Worm (Caenorhabditis elegans) whole organism, young adult: ENCODE data around the gene F16F9.1.

Experiments used
- B0261.1 ChIP-seq: sonication (generic microtip); optimal IDR thresholded peaks from 2 replicates; lab custom pipeline; 2016; ENCODE audit warnings: mild to moderate bottlenecking, missing genetic modification characterization, moderate library complexity, missing compliant biosample characterization
- D2030.7 ChIP-seq: fragments of 200-800 bp; sonication (Bioruptor generic); IDR thresholded peaks from 2 replicates; pipeline ENCODE4 v1.3.6; 2022; ENCODE audit warnings: missing genetic modification reagents, missing genetic modification characterization, missing compliant biosample characterization
- F23B12.7 ChIP-seq: sonication (generic microtip); optimal IDR thresholded peaks from 2 replicates; lab custom pipeline; 2017; ENCODE audit warnings: missing genetic modification characterization, mild to moderate bottlenecking, missing compliant biosample characterization, antibody characterized with exemption, moderate library complexity; ENCODE audit not compliant: insufficient read depth
- F33H1.4 ChIP-seq: fragments of 200-800 bp; sonication (Bioruptor generic); IDR thresholded peaks from 2 replicates; pipeline ENCODE4 v1.3.6; 2022; ENCODE audit warnings: missing genetic modification reagents, missing genetic modification characterization, missing compliant biosample characterization
- Y53G8AR.9 ChIP-seq: fragments of 200-800 bp; sonication (Bioruptor generic); conservative IDR thresholded peaks from 2 replicates; pipeline ENCODE4 v1.3.6; 2022; ENCODE audit warnings: missing genetic modification reagents, missing genetic modification characterization, missing compliant biosample characterization
- Y56A3A.18 ChIP-seq: fragments of 200-800 bp; sonication (Bioruptor generic); IDR thresholded peaks from 2 replicates; pipeline ENCODE4 v1.3.6; 2022; ENCODE audit warnings: missing genetic modification reagents, missing genetic modification characterization, missing compliant biosample characterization
- Y67H2A.10 ChIP-seq: fragments of 200-800 bp; sonication (Bioruptor generic); conservative IDR thresholded peaks from 2 replicates; pipeline ENCODE4 v1.3.6; 2022; ENCODE audit warnings: missing genetic modification reagents, missing genetic modification characterization, missing compliant biosample characterization
- Y79H2A.3 ChIP-seq: fragments of 200-800 bp; sonication (Bioruptor generic); conservative IDR thresholded peaks from 2 replicates; pipeline ENCODE4 v1.3.6; 2022; ENCODE audit warnings: missing genetic modification reagents, missing genetic modification characterization, missing compliant biosample characterization
- akir-1 ChIP-seq: fragments of 200-800 bp; sonication (Bioruptor generic); optimal IDR thresholded peaks from 2 replicates; lab custom pipeline; 2018; ENCODE audit warnings: mild to moderate bottlenecking, missing genetic modification characterization, moderate library complexity, missing compliant biosample characterization
- cebp-2 ChIP-seq: fragments of 200-800 bp; sonication (Bioruptor generic); IDR thresholded peaks from 2 replicates; pipeline ENCODE4 v1.3.6; 2022; ENCODE audit warnings: missing genetic modification characterization, missing compliant biosample characterization
- ceh-40 ChIP-seq: fragments of 200-800 bp; sonication (Bioruptor generic); IDR thresholded peaks from 2 replicates; pipeline ENCODE4 v1.3.6; 2022; ENCODE audit warnings: missing genetic modification characterization, missing compliant biosample characterization
- chd-7 ChIP-seq: sonication (generic microtip); optimal IDR thresholded peaks from 2 replicates; lab custom pipeline; 2016; ENCODE audit warnings: mild to moderate bottlenecking, missing genetic modification characterization, moderate library complexity, missing compliant biosample characterization
- die-1 ChIP-seq: sonication (generic microtip); optimal IDR thresholded peaks from 2 replicates; lab custom pipeline; 2016; ENCODE audit warnings: missing genotype, mild to moderate bottlenecking, missing genetic modification characterization, missing compliant biosample characterization
- dox-1 ChIP-seq: fragments of 200-800 bp; sonication (Bioruptor generic); IDR thresholded peaks from 2 replicates; pipeline ENCODE4 v1.3.6; 2022; ENCODE audit warnings: missing genetic modification reagents, missing genetic modification characterization, missing compliant biosample characterization
- dpl-1 ChIP-seq: fragments of 150-350 bp; optimal IDR thresholded peaks from 2 replicates; lab custom pipeline; 2014; ENCODE audit warnings: missing biosample characterization, missing genetic modification reagents, missing genetic modification characterization
- ekl-4 ChIP-seq: fragments of 200-800 bp; sonication (Bioruptor generic); IDR thresholded peaks from 2 replicates; pipeline ENCODE4 v1.3.6; 2022; ENCODE audit warnings: missing genetic modification reagents, missing genetic modification characterization, missing compliant biosample characterization
- him-1 ChIP-seq: sonication (generic microtip); optimal IDR thresholded peaks from 2 replicates; lab custom pipeline; 2016; ENCODE audit warnings: missing genotype, missing genetic modification reagents, missing genetic modification characterization, missing compliant biosample characterization
- hlh-12 ChIP-seq: sonication (generic microtip); optimal IDR thresholded peaks from 2 replicates; lab custom pipeline; 2016; ENCODE audit warnings: missing genetic modification characterization, missing compliant biosample characterization
- hmg-1.2 ChIP-seq: fragments of 200-800 bp; sonication (Bioruptor generic); IDR thresholded peaks from 2 replicates; pipeline ENCODE4 v1.3.6; 2022; ENCODE audit warnings: missing genetic modification reagents, missing genetic modification characterization, missing compliant biosample characterization
- hmg-20 ChIP-seq: fragments of 200-800 bp; sonication (Bioruptor generic); IDR thresholded peaks from 2 replicates; pipeline ENCODE4 v1.3.6; 2022; ENCODE audit warnings: missing genetic modification reagents, missing genetic modification characterization, missing compliant biosample characterization
- lin-26 ChIP-seq: fragments of 200-800 bp; sonication (Bioruptor generic); IDR thresholded peaks from 2 replicates; pipeline ENCODE4 v1.3.6; 2022; ENCODE audit warnings: missing genetic modification reagents, missing genetic modification characterization, missing compliant biosample characterization
- lin-35 ChIP-seq, 3 experiments: fragments of 150-350 bp in 2 of 3; sonication (generic microtip) in 1 of 3; optimal IDR thresholded peaks; 2 replicates each; lab custom pipeline; 2014 to 2018; ENCODE audit warnings: missing biosample characterization in 3 of 3, missing genetic modification characterization in 3 of 3, missing genetic modification reagents in 3 of 3
- lin-54 ChIP-seq: fragments of 200-800 bp; sonication (Bioruptor generic); optimal IDR thresholded peaks from 2 replicates; lab custom pipeline; 2018; ENCODE audit warnings: mild to moderate bottlenecking, missing genetic modification characterization, missing compliant biosample characterization
- nhr-90 ChIP-seq: sonication (generic microtip); optimal IDR thresholded peaks from 2 replicates; lab custom pipeline; 2016; ENCODE audit warnings: missing genotype, mild to moderate bottlenecking, missing genetic modification characterization, missing compliant biosample characterization
- pbrm-1 ChIP-seq: fragments of 200-800 bp; sonication (Bioruptor generic); IDR thresholded peaks from 2 replicates; pipeline ENCODE4 v1.3.6; 2022; ENCODE audit warnings: missing genetic modification reagents, missing genetic modification characterization, missing compliant biosample characterization
- rpc-1 ChIP-seq, 2 experiments: fragments of 150-350 bp in 1 of 2; sonication (generic microtip) in 1 of 2; optimal IDR thresholded peaks; 2 replicates each; lab custom pipeline; 2014 to 2018; ENCODE audit warnings: missing biosample characterization in 1 of 2, missing genetic modification characterization in 1 of 2, missing genetic modification reagents in 1 of 2, missing genotype in 1 of 2
- snpc-1.3 ChIP-seq: sonication (generic microtip); optimal IDR thresholded peaks from 2 replicates; lab custom pipeline; 2017; ENCODE audit warnings: missing genetic modification characterization, mild to moderate bottlenecking, missing compliant biosample characterization, antibody characterized with exemption, moderate library complexity, missing genotype, missing genetic modification reagents; ENCODE audit not compliant: insufficient read depth
- snpc-3.4 ChIP-seq: sonication (generic microtip); optimal IDR thresholded peaks from 2 replicates; lab custom pipeline; 2017; ENCODE audit warnings: missing genetic modification characterization, mild to moderate bottlenecking, missing compliant biosample characterization, antibody characterized with exemption, moderate library complexity, missing genotype, missing genetic modification reagents
- snpc-4 ChIP-seq, 5 experiments: fragments of 150-350 bp in 1 of 5; sonication (generic microtip) in 4 of 5; optimal IDR thresholded peaks; 2 replicates each; lab custom pipeline; 2014 to 2018; ENCODE audit warnings: missing genetic modification characterization in 5 of 5, missing biosample characterization in 3 of 5, antibody characterized with exemption in 2 of 5, mild to moderate bottlenecking in 2 of 5, missing compliant biosample characterization in 2 of 5, missing genotype in 2 of 5, moderate library complexity in 2 of 5, missing genetic modification reagents in 1 of 5
- sptf-2 ChIP-seq: fragments of 200-800 bp; sonication (Bioruptor generic); optimal IDR thresholded peaks from 2 replicates; lab custom pipeline; 2018; ENCODE audit warnings: mild to moderate bottlenecking, missing genetic modification characterization, missing compliant biosample characterization
- tbp1 ChIP-seq: fragments of 200-800 bp; sonication (Bioruptor generic); optimal IDR thresholded peaks from 2 replicates; lab custom pipeline; 2018; ENCODE audit warnings: mild to moderate bottlenecking, missing genetic modification characterization, missing compliant biosample characterization
- tlf-1 ChIP-seq: fragments of 200-800 bp; sonication (Bioruptor generic); optimal IDR thresholded peaks from 2 replicates; lab custom pipeline; 2018; ENCODE audit warnings: mild to moderate bottlenecking, missing genetic modification characterization, missing compliant biosample characterization
- unc-130 ChIP-seq: sonication (generic microtip); optimal IDR thresholded peaks from 2 replicates; lab custom pipeline; 2016; ENCODE audit warnings: missing genetic modification reagents, missing genetic modification characterization, missing compliant biosample characterization
- zim-3 ChIP-seq: sonication (generic microtip); optimal IDR thresholded peaks from 2 replicates; lab custom pipeline; 2017; ENCODE audit warnings: mild to moderate bottlenecking, missing genetic modification characterization, moderate library complexity, missing compliant biosample characterization

Gene F16F9.1

DNA sequence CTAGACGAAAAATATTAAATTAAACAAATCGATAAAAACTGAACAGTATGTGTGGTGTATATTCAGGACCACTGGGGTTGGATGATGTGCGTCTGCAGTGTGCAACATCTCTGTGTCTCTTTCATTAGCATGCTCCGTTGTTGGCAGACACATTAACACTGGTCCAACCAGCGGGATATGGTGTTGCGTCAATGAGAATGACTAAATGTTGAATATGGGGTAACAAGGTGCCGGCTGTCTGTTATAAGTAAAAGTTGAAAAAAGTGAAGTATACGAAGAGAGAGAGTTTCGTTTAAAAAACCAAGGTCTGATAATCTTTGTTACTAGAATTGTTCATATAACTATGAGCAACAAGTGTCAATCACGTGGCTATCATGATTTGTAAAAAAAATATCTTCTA lies 29.4 kb upstream of the F16F9.1 start, which contains the start of gene ced-8:
Gene ced-8, minus strand, starts transcription at position 101 of the 400 bp plus-strand sequence.
- no peak for TF ChIP-seq cebp-2

DNA sequence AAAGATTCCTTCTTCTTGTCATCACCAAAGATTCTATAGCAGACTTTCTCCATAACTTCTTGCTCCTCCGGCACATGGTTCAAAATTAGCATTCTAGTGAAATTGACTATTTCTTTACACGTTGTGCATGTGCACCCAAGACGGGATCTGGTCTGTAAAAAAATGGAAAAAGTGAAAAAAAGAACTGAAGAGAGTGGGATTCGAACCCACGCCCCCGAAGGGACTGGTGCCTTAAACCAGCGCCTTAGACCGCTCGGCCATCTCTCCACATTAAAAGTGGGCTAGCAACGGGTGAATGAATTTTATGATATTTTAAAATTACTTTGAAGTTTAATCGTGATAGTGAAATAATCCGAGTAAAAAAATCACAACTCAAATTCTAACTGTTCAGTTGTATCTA lies 28.5 kb upstream of the F16F9.1 start:
- peak; percentile 60 for TF ChIP-seq D2030.7 (GFP tag; lab: Robert Waterston, UW)
- peak; percentile 86 for TF ChIP-seq tbp1 (GFP tag; lab: Kevin White, UChicago)
- peak; percentile 66 for TF ChIP-seq rpc-1 (optimal IDR thresholded peaks at IDR 0.05; lab: Kevin White, UChicago)
- peak; percentile 82 for TF ChIP-seq rpc-1 (tag; optimal IDR thresholded peaks at IDR 0.05; lab: Kevin White, UChicago)
- peak; percentile 37 for TF ChIP-seq nhr-90 (tag; lab: Kevin White, UChicago)
- no peak for TF ChIP-seq snpc-4 (GFP tag; optimal IDR thresholded peaks at IDR 0.05; lab: Kevin White, UChicago)
- TF ChIP-seq snpc-4 (tag; optimal IDR thresholded peaks at IDR 0.05; lab: Kevin White, UChicago): peak in 1 of 4 experiments; percentile 38
- TF ChIP-seq ceh-40: no peak
- TF ChIP-seq B0261.1 (tag; lab: Kevin White, UChicago): peak; percentile 65
- peak; percentile 33; the same call in 1 of the 2 replicates for TF ChIP-seq hmg-1.2 (GFP tag; lab: Robert Waterston, UW)
- TF ChIP-seq him-1 (tag; lab: Kevin White, UChicago): peak; percentile 28
- TF ChIP-seq hlh-12 (tag; lab: Kevin White, UChicago): no peak
- peak; percentile 67; the same call in 1 of the 2 replicates for TF ChIP-seq pbrm-1 (GFP tag; lab: Robert Waterston, UW)
- peak; percentile 77 for TF ChIP-seq lin-26
- 0 out of 2 replicates have a peak, but pooled peaks have one; percentile 35 for TF ChIP-seq Y56A3A.18
- TF ChIP-seq Y53G8AR.9 (GFP tag; lab: Robert Waterston, UW): 0 out of 2 replicates have a peak, but pooled peaks have one; percentile 38
- TF ChIP-seq unc-130 (GFP tag; lab: Kevin White, UChicago): no peak
- no peak for TF ChIP-seq Y67H2A.10 (GFP tag; lab: Robert Waterston, UW)
- peak; percentile 17 for TF ChIP-seq snpc-1.3
- peak; percentile 35 for TF ChIP-seq die-1

DNA sequence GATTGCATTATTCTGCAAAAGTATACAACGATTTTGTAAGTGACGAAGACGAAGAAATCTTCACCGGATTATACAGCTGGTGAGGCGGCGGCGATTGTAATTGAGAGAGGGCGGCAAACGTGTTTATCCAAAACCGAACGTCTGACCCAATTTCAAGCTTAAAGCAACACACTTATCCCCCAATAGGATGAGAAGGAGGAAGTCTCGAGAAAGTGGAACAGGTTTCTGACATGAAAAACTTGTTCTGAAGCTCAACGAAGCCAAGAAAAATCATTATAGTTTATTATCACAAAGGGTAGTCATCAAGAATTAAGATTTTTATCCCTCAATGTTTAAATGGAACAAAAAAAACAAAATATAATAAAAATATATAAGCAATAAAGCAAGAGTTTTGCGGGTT lies 27.8 kb upstream of the F16F9.1 start, which contains the start of gene spp-13:
Gene spp-13, minus strand, starts transcription at position 143 of the 400 bp plus-strand sequence.
- TF ChIP-seq hmg-20 (GFP tag; lab: Robert Waterston, UW): no peak
- no peak for TF ChIP-seq dpl-1 (GFP tag; lab: Kevin White, UChicago)
- TF ChIP-seq akir-1 (GFP tag; lab: Kevin White, UChicago): no peak
- no peak for TF ChIP-seq lin-35 (GFP tag; optimal IDR thresholded peaks at IDR 0.05; lab: Kevin White, UChicago)
- TF ChIP-seq sptf-2 (GFP tag; lab: Kevin White, UChicago): no peak
- no peak for TF ChIP-seq ekl-4 (GFP tag; lab: Robert Waterston, UW)
- no peak for TF ChIP-seq tlf-1 (GFP tag; lab: Kevin White, UChicago)
- no peak for TF ChIP-seq snpc-3.4
- no peak for TF ChIP-seq lin-54 (GFP tag; lab: Kevin White, UChicago)
- no peak for TF ChIP-seq Y79H2A.3
- no peak for TF ChIP-seq hmg-1.2 (GFP tag; lab: Robert Waterston, UW)
- no peak for TF ChIP-seq F33H1.4 (GFP tag; lab: Robert Waterston, UW)
- no peak for TF ChIP-seq zim-3
- TF ChIP-seq dox-1 (GFP tag; lab: Robert Waterston, UW): no peak
- TF ChIP-seq F23B12.7 (tag; lab: Kevin White, UChicago): no peak
- TF ChIP-seq chd-7 (tag; lab: Kevin White, UChicago): no peak
